Worm (Caenorhabditis elegans) whole organism, L2 larva: ENCODE measurements around the gene F21G4.6.

ENCODE experiments used
- C34F6.9 ChIP-seq: fragments of 150-350 bp; optimal IDR thresholded peaks from 2 replicates; lab custom pipeline; 2014; ENCODE audit warnings: missing biosample characterization, missing genetic modification characterization
- ama-1 ChIP-seq: fragments of 150-350 bp; optimal IDR thresholded peaks from 2 replicates; lab custom pipeline; 2018; ENCODE audit warnings: inconsistent platforms
- blmp-1 ChIP-seq: sonication (generic microtip); optimal IDR thresholded peaks from 2 replicates; lab custom pipeline; 2017; ENCODE audit warnings: missing genetic modification characterization, mild to moderate bottlenecking, missing compliant biosample characterization, antibody characterized with exemption, moderate library complexity; ENCODE audit not compliant: insufficient read depth
- egl-27 ChIP-seq: sonication (generic microtip); optimal IDR thresholded peaks from 3 replicates; lab custom pipeline; 2017; ENCODE audit warnings: missing biosample characterization, missing genetic modification reagents, missing genetic modification characterization
- lin-39 ChIP-seq: fragments of 150-350 bp; optimal IDR thresholded peaks from 2 replicates; lab custom pipeline; 2014; ENCODE audit warnings: missing biosample characterization, missing genetic modification reagents, missing genetic modification characterization
- nhr-12 ChIP-seq: fragments of 150-350 bp; optimal IDR thresholded peaks from 2 replicates; lab custom pipeline; 2014; ENCODE audit warnings: missing biosample characterization, missing genetic modification characterization
- nhr-25 ChIP-seq: fragments of 150-350 bp; sonication (generic microtip); optimal IDR thresholded peaks from 3 replicates; lab custom pipeline; 2014; ENCODE audit warnings: missing biosample characterization, missing genetic modification characterization
- sem-4 ChIP-seq: fragments of 150-350 bp; optimal IDR thresholded peaks from 2 replicates; lab custom pipeline; 2014; ENCODE audit warnings: missing biosample characterization, missing genetic modification reagents, missing genetic modification characterization
- unc-39 ChIP-seq: fragments of 150-350 bp; optimal IDR thresholded peaks from 2 replicates; lab custom pipeline; 2014; ENCODE audit warnings: missing biosample characterization, missing genetic modification characterization
- unc-62 ChIP-seq: fragments of 150-350 bp; optimal IDR thresholded peaks from 2 replicates; lab custom pipeline; 2014; ENCODE audit warnings: missing biosample characterization, missing genetic modification reagents, missing genetic modification characterization

- TF ChIP-seq blmp-1 (tag; lab: Kevin White, UChicago) (no peak), nhr-12 (tag; lab: Kevin White, UChicago) (no peak), ama-1 (lab: Kevin White, UChicago) (no peak), egl-27 (tag; lab: Kevin White, UChicago) (no peak), unc-62 (GFP tag; lab: Kevin White, UChicago) (no peak), lin-39 (no peak), nhr-25 (tag; lab: Kevin White, UChicago) (no peak), unc-39 (tag; lab: Kevin White, UChicago) (no peak), C34F6.9 (tag; lab: Kevin White, UChicago) (no peak), sem-4 (tag; lab: Kevin White, UChicago) (no peak)
Measured at ce11 chrX:9938537-9938936, 21.3 kb upstream of the F21G4.6 start, which contains the start of the genes C17G1.5 and C17G1.14.
